Worm (Caenorhabditis elegans) whole organism, midembryonic: Measurements from ENCODE around the gene pot-1.

Source experiments
- T22C8.4 ChIP-seq: fragments of 200-800 bp; sonication (Bioruptor generic); IDR thresholded peaks from 2 replicates; pipeline ENCODE4 v1.3.6; 2022; ENCODE audit warnings: missing genetic modification characterization, missing compliant biosample characterization
- cog-1 ChIP-seq: sonication (generic microtip); optimal IDR thresholded peaks from 2 replicates; lab custom pipeline; 2016; ENCODE audit warnings: missing genetic modification characterization, missing compliant biosample characterization
- flt-1 ChIP-seq: fragments of 200-800 bp; sonication (Bioruptor generic); IDR thresholded peaks from 2 replicates; pipeline ENCODE4 v1.3.6; 2022; ENCODE audit warnings: missing genetic modification characterization, missing compliant biosample characterization
- klf-2 ChIP-seq: fragments of 200-800 bp; sonication (Bioruptor generic); conservative IDR thresholded peaks from 2 replicates; pipeline ENCODE4 v1.3.6; 2022; ENCODE audit warnings: missing genetic modification reagents, missing genetic modification characterization, missing compliant biosample characterization
- med-1 ChIP-seq: sonication (generic microtip); optimal IDR thresholded peaks from 2 replicates; lab custom pipeline; 2017; ENCODE audit warnings: missing genetic modification characterization, mild to moderate bottlenecking, missing compliant biosample characterization, antibody characterized with exemption, missing genetic modification reagents; ENCODE audit not compliant: insufficient read depth
- ref-1 ChIP-seq: fragments of 200-800 bp; sonication (Bioruptor generic); conservative IDR thresholded peaks from 2 replicates; pipeline ENCODE4 v1.3.6; 2022; ENCODE audit warnings: missing genetic modification reagents, missing genetic modification characterization, missing compliant biosample characterization
- tab-1 ChIP-seq: fragments of 200-800 bp; sonication (Bioruptor generic); IDR thresholded peaks from 2 replicates; pipeline ENCODE4 v1.3.6; 2022; ENCODE audit warnings: missing genetic modification characterization, missing compliant biosample characterization
- ztf-23 ChIP-seq: fragments of 200-800 bp; sonication (Bioruptor generic); IDR thresholded peaks from 2 replicates; pipeline ENCODE4 v1.3.6; 2022; ENCODE audit warnings: missing genetic modification reagents, missing genetic modification characterization, missing compliant biosample characterization
- ztf-29 ChIP-seq: fragments of 200-800 bp; sonication (Bioruptor generic); IDR thresholded peaks from 2 replicates; pipeline ENCODE4 v1.3.6; 2022; ENCODE audit warnings: missing genetic modification reagents, missing genetic modification characterization, missing compliant biosample characterization

pot-1 gene

DNA sequence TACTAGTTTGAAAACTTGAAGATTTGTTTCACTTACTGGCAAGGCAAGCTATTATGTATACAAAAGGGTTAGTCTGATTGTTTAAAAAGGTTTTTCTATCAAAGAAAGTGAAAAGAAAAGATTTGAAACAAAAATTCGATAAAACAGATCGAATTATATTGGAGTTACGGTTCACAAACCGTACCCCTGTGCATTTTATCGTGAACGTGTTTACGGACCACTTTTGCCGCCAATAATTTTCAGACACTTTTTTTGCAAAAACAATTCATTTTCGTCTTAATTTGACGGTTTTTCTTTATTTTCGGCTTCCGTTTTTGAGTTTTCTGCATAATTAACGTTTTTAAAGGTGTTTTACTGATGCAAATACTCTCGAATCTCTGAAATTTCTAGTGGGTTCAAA, 31.8 kb upstream of the pot-1 start:
- TF ChIP-seq flt-1 (GFP tag; lab: Robert Waterston, UW): no peak
- no peak for TF ChIP-seq T22C8.4 (GFP tag; lab: Robert Waterston, UW)

DNA sequence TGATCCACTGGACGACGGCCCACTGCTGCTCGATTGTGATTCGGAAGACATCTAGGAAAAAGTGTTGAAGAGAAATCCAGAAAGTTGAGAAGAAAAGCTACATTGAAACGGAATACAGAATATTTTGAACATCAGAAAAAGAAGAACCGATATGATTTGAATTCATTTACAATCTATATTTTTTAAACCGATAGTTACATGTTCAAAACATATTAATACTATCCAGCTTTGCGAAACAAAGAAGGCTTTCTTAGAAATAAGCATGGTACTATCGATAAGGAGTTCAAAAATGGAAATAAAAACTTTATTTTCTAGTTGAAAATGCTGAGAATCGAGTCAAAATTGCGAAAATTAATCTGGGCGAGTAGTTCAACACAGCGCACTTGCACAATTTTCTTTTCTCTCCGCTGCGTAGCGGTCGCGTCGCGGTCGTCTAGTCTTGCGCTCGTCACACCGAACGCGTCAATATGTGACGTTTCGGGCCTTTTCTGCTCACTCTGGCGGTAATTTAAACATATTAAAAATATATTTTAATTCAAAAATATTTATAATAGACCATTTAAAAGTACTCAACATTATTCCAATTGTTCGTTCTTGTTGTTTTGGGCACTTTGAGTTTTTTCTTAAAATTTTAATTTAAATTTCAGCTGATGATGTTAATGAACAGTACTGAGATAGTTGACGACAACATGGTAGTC, 28.7 kb upstream of the pot-1 start, which contains the start of the genes syf-2 and K04G7.1:
TSS of gene syf-2 (minus strand) at position 51 of the 698 bp plus-strand sequence.
TSS of gene K04G7.1 (plus strand) at position 648 of the 698 bp plus-strand sequence.
- TF ChIP-seq med-1: no peak
- no peak for TF ChIP-seq T22C8.4 (GFP tag; lab: Robert Waterston, UW)
- TF ChIP-seq tab-1 (GFP tag; lab: Robert Waterston, UW): no peak
- TF ChIP-seq ref-1: no peak
- TF ChIP-seq klf-2 (GFP tag; lab: Robert Waterston, UW): no peak
- TF ChIP-seq flt-1 (GFP tag; lab: Robert Waterston, UW): no peak; the same call in 1 of the 2 replicates
- peak; percentile 67; the same call in 1 of the 2 replicates for TF ChIP-seq ztf-23 (GFP tag; lab: Robert Waterston, UW)
- TF ChIP-seq cog-1 (tag; lab: Kevin White, UChicago): peak; percentile 75

DNA sequence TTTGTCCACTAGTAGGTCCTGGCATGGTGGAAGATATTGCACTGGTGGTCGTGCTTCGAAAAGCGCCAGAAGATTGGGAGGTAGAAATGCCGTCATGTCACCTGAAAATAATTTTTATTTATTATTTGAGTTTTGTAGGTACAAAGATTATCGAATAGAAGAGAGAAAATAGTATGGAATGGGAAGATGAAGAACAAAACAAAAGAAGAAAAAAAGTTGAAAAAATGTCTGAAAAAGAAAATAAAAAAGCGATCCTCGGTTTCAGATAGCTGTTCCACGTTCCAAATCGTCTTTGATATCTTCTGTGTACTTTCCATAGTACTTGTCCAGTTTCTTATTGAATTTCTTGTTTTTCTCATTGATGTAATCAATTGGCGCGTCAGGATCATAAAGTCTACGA, 27.6 kb upstream of the pot-1 start, which contains the start of gene rnp-7:
TSS of gene rnp-7 (minus strand) at position 101 of the 400 bp plus-strand sequence.
- TF ChIP-seq med-1 (no peak), cog-1 (tag; lab: Kevin White, UChicago) (no peak), T22C8.4 (GFP tag; lab: Robert Waterston, UW) (no peak), flt-1 (GFP tag; lab: Robert Waterston, UW) (no peak)

ce11 chrIII:7159246-7159645, 25.8 kb upstream of the pot-1 start:
- TF ChIP-seq ztf-29 (GFP tag; lab: Robert Waterston, UW): no peak
- TF ChIP-seq med-1: no peak
- no peak for TF ChIP-seq cog-1 (tag; lab: Kevin White, UChicago)
- no peak for TF ChIP-seq ztf-23 (GFP tag; lab: Robert Waterston, UW)
- TF ChIP-seq tab-1 (GFP tag; lab: Robert Waterston, UW): no peak
- no peak for TF ChIP-seq T22C8.4 (GFP tag; lab: Robert Waterston, UW)
- no peak for TF ChIP-seq ref-1
- TF ChIP-seq flt-1 (GFP tag; lab: Robert Waterston, UW): no peak
- TF ChIP-seq klf-2 (GFP tag; lab: Robert Waterston, UW): no peak

DNA sequence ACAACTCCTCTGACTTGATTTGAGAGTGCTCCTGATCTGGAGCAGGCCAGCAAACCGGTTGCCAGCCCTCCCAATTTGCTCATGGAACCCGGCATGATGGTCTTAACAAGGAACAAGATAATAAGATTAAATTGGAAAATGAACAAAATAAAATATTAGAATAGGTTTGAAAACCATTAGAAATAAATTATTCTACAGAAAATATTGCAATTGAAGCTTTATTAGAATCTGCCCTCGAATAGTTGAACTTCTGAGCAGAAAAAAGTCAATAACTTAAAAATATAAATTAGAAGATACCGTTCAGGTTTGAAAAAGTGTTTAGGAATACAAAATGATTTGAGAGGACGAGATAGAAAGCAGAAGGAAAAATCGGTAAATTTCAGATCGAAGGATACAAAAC, 25.2 kb upstream of the pot-1 start, which contains the start of gene nuo-4:
TSS of gene nuo-4 (minus strand) at position 101 of the 400 bp plus-strand sequence.
- no peak for TF ChIP-seq T22C8.4 (GFP tag; lab: Robert Waterston, UW)
- no peak for TF ChIP-seq cog-1 (tag; lab: Kevin White, UChicago)
- no peak for TF ChIP-seq med-1
- TF ChIP-seq tab-1 (GFP tag; lab: Robert Waterston, UW): no peak
- no peak for TF ChIP-seq ztf-29 (GFP tag; lab: Robert Waterston, UW)
- no peak for TF ChIP-seq ztf-23 (GFP tag; lab: Robert Waterston, UW)
- TF ChIP-seq ref-1: no peak
- TF ChIP-seq flt-1 (GFP tag; lab: Robert Waterston, UW): 0 out of 2 replicates have a peak, but pooled peaks have one; percentile 38

DNA sequence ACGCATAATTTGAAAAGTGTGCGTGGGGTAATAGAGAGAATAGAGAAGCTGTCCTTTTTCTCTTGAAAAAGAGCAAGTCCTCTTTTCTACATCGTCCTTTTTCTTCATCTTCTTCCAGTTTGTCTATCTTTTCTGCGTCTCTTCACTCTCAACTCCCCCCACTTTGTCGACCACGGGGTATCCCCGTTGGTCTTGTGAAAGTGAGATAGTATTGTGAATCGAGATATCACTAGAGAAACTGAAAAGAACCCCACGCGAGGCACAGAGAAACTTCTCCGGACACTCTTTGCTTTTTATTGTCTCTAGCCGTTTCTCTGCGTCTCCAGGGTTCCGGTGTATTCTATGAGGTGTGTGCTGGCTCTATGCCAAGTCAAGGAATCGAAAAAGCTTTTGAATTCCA, 22.2 kb upstream of the pot-1 start:
- TF ChIP-seq cog-1 (tag; lab: Kevin White, UChicago): peak; percentile 82
- TF ChIP-seq tab-1 (GFP tag; lab: Robert Waterston, UW): no peak
- peak; percentile 73; the same call in 1 of the 2 replicates for TF ChIP-seq flt-1 (GFP tag; lab: Robert Waterston, UW)
- no peak for TF ChIP-seq klf-2 (GFP tag; lab: Robert Waterston, UW)
- TF ChIP-seq ztf-23 (GFP tag; lab: Robert Waterston, UW): peak; percentile 69; the same call in 1 of the 2 replicates
- no peak for TF ChIP-seq T22C8.4 (GFP tag; lab: Robert Waterston, UW)
- no peak for TF ChIP-seq med-1
- TF ChIP-seq ref-1: no peak
- TF ChIP-seq ztf-29 (GFP tag; lab: Robert Waterston, UW): no peak

ce11 chrIII:7154526-7154925, 21.0 kb upstream of the pot-1 start:
- TF ChIP-seq T22C8.4 (GFP tag; lab: Robert Waterston, UW) (no peak), ref-1 (no peak), cog-1 (tag; lab: Kevin White, UChicago) (no peak), flt-1 (GFP tag; lab: Robert Waterston, UW) (no peak), med-1 (no peak), ztf-23 (GFP tag; lab: Robert Waterston, UW) (no peak), ztf-29 (GFP tag; lab: Robert Waterston, UW) (no peak), klf-2 (GFP tag; lab: Robert Waterston, UW) (no peak), tab-1 (GFP tag; lab: Robert Waterston, UW) (no peak)

- no peak for TF ChIP-seq ref-1
- TF ChIP-seq ztf-29 (GFP tag; lab: Robert Waterston, UW): peak; percentile 69; the same call in 1 of the 2 replicates
- TF ChIP-seq med-1: no peak
- TF ChIP-seq ztf-23 (GFP tag; lab: Robert Waterston, UW): peak; percentile 57; the same call in 1 of the 2 replicates
- TF ChIP-seq cog-1 (tag; lab: Kevin White, UChicago): peak; percentile 47
- no peak for TF ChIP-seq T22C8.4 (GFP tag; lab: Robert Waterston, UW)
These were observed 20.3 kb upstream of the pot-1 start, which contains the start of gene ogt-1 for ce11 chrIII:7153747-7154238. Gene ogt-1 (minus strand): TSS chrIII:7153797.

DNA sequence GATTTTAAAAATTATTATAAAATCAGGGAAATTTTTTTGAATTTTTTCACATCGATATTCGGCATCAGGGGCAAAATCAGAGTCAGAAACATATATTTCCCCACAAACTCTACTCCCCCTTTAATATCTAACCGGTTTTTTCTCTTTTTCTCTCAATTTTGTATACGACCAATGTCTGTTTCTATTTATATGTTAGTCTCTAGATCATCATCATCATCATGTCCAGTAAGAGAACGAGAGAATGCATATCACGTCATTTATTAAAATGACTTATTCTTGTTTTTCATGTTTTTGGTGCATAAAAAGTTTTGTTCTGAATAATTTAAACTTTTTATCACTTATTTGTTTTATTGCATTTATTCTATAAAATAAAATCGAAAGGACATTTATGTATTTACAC, 19.1 kb upstream of the pot-1 start:
- TF ChIP-seq ztf-29 (GFP tag; lab: Robert Waterston, UW) (no peak), T22C8.4 (GFP tag; lab: Robert Waterston, UW) (no peak), flt-1 (GFP tag; lab: Robert Waterston, UW) (no peak), tab-1 (GFP tag; lab: Robert Waterston, UW) (no peak), klf-2 (GFP tag; lab: Robert Waterston, UW) (no peak), cog-1 (tag; lab: Kevin White, UChicago) (no peak), med-1 (no peak), ztf-23 (GFP tag; lab: Robert Waterston, UW) (no peak), ref-1 (no peak)
